Fruit fly (Drosophila melanogaster): ENCODE results near the gene His3.3B.

Gene His3.3B

dm6 chrX:9156388-9156823 is at the start of gene His3.3B:
TSS of gene His3.3B (minus strand) at chrX:9156669.
- peak; percentile 71 for TF ChIP-seq noc (tag; optimal IDR thresholded peaks at IDR 0.05)

DNA sequence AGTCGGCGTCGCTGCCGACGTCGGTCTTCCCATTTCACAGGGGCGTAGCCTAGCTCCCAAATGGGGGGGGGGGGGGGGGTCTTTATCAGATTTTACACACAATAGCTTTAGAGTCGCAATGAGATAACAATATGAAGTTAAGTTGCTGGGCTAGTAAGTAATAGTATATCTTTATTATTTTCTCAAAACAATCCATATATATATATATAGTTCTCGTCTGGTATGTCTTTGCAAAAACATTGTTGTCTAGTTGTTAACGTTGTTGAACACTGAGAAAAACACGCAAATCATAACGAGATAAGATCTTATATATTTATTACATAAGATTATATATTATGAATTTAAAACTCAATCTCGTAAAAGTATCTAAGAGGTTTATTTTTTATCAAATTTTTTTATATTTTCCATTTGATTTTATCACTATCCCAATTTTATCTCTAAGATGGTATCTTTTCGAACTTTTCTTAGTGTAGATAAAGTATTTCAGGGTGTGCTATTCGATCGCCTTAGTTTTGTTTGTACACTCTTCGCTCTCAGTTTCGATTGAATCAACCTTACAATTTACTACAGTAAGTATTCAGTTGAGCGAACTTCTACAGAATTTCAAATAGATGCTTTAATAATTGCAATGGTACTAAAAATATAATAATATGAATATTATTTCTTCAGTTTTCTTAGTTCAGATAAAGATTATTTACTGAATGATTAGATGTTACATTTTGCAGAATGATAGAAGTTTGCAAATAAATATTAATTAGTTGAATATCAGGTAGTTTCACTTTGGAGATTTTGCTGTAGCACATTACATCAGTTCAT is 45.6 kb upstream of the His3.3B start:
- TF ChIP-seq noc (tag; optimal IDR thresholded peaks at IDR 0.05), result peak; percentile 91

dm6 chrX:9201080-9201479 is 44.6 kb upstream of the His3.3B start:
- no peak for TF ChIP-seq noc (tag; optimal IDR thresholded peaks at IDR 0.05)

DNA sequence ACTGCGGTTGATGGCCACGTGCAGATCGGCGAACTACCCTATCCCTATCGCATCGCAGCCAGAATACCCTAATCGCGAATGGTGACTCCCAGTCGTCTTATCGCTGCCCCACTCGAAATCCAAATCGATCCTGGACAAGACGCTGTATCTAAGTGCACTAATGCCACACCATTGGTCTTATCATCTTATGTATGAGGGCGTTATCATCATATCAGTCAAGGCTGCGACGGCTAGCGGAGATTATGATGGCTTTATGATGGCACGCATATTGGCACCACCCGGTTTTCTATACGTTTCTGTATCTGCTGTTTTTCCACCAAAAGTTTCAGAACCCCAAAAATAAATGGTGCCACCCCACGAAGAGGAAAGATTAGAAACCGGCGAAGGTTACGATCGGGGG is 43.8 kb upstream of the His3.3B start:
- TF ChIP-seq noc (tag; optimal IDR thresholded peaks at IDR 0.05), result no peak

DNA sequence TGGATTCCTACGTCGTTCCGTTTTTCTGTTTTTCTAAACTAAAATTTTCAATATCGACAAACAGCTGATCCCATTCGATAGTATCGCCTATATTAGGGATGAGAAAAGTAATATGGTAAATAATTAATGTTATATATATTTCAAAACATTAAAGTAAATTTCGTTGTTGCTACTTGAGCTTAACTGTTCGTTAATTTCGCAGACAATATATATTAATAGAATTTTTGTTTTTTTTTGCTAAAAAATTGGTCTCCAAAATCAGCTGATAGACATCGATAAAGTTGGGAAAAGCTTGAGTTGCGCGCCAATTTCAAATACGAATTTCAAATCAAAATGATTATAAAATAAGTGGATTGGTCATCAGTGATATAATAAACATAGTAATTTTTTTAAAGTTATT is 39.9 kb upstream of the His3.3B start, which contains the start of gene CG12118:
Gene CG12118, minus strand, starts transcription at position 53 of the 400 bp plus-strand sequence.
- peak; percentile 68 for TF ChIP-seq noc (tag; optimal IDR thresholded peaks at IDR 0.05)

DNA sequence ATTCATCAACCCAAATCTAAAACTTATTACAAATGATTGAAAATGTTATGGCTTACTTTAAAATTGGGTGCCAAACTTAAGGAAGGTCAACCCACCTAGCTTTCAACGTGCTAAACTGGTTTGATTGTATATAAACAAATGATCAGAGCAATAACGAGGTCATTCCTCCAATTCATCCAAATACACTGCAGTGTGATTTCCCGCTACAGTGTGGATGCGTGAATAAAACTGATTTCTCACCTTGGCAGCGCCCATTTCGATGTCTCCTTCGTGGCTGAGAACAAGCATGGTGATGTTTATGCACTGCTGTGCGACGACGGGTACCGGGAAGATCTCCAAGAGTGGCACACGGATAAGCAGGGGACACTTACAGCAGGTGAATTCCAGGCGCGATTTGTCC is 38.8 kb upstream of the His3.3B start:
- TF ChIP-seq noc (tag; optimal IDR thresholded peaks at IDR 0.05), result no peak

dm6 chrX:9193604-9194003 is 37.1 kb upstream of the His3.3B start, which contains the start of gene CG12106:
TSS of gene CG12106 (plus strand) at chrX:9193898.
- peak; percentile 30 for TF ChIP-seq noc (tag; optimal IDR thresholded peaks at IDR 0.05)

dm6 chrX:9192429-9192828 is 36.0 kb upstream of the His3.3B start, which contains the start of gene CG12056:
TSS of gene CG12056 (plus strand) at chrX:9192669.
- TF ChIP-seq noc (tag; optimal IDR thresholded peaks at IDR 0.05), result no peak

dm6 chrX:9191357-9191756 is 34.9 kb upstream of the His3.3B start, which contains the start of gene CG12057:
TSS of gene CG12057 (plus strand) at chrX:9191657.
- no peak for TF ChIP-seq noc (tag; optimal IDR thresholded peaks at IDR 0.05)

dm6 chrX:9190555-9191184 is 34.2 kb upstream of the His3.3B start, which contains the start of gene CG12115:
TSS of gene CG12115 (minus strand) at chrX:9190605.
- no peak for TF ChIP-seq noc (tag; optimal IDR thresholded peaks at IDR 0.05)

- no peak for TF ChIP-seq noc (tag; optimal IDR thresholded peaks at IDR 0.05)
These were observed 31.0 kb upstream of the His3.3B start for dm6 chrX:9187429-9187828.

- TF ChIP-seq noc (tag; optimal IDR thresholded peaks at IDR 0.05), result no peak
These were observed 11.8 kb upstream of the His3.3B start for dm6 chrX:9168273-9168672.

dm6 chrX:9164510-9165506 is 8.3 kb upstream of the His3.3B start:
- TF ChIP-seq noc (tag; optimal IDR thresholded peaks at IDR 0.05), result no peak

DNA sequence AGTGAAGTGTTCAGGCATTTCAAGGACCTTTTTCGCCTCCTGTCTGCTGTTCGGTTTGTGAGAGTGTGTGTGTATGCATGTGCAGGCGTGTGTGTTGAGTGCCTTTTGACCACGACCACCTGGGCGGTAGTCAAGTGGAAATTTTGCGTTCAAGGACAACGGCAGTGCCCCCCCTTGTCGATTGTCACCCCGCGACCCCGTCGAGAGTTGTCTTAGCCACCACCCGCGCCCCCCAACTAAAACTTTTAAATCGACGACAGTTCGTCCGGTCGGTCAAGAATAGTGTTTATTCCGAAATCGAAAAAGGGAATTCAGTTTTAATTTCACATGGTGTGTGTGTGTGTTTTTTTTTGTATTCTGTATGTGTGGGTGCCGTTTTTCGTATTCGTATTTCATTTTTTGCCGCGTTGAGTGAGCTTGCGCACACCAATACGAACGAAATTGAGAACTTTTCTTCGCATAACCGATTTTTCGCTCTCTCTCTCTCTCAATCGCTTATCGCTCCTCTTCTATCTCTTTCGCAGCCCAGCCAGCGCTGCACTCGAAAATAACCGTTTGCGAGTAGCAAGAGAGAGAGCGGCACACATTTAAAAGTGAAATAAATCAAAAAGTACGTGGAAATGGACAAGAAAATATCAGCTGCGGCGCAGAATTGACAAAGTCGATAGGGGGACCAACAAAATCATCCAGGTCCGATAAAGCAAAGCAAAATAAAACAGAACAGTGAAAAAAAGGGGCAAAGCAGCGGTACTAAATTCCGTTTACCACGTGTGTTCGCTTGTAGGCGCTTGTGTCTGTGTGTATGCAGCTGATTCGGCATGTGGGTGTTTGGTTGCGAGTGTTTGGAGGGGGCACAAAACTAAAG is 7.4 kb upstream of the His3.3B start:
- no peak for TF ChIP-seq noc (tag; optimal IDR thresholded peaks at IDR 0.05)

dm6 chrX:9163110-9163509 is 6.6 kb upstream of the His3.3B start, which contains the start of gene mei-P26:
TSS of gene mei-P26 (plus strand) at chrX:9163255.
- no peak for TF ChIP-seq noc (tag; optimal IDR thresholded peaks at IDR 0.05)

Measured in whole organism, larva.